Worm (Caenorhabditis elegans) whole organism, L4/young adult: Measurements from ENCODE around the gene cey-1.
A peak's percentile ranks its signal among the peaks of the same experiment; 100 is the strongest.

ENCODE experiments used
- W03F9.2 ChIP-seq: fragments of 150-350 bp; optimal IDR thresholded peaks from 2 replicates; lab custom pipeline; 2014; ENCODE audit warnings: missing biosample characterization, missing genetic modification characterization
- dao-5 ChIP-seq: sonication (generic microtip); optimal IDR thresholded peaks from 2 replicates; lab custom pipeline; 2016; ENCODE audit warnings: missing genotype, missing genetic modification characterization, moderate library complexity, missing compliant biosample characterization
- him-1 ChIP-seq: sonication (generic microtip); optimal IDR thresholded peaks from 2 replicates; lab custom pipeline; 2016; ENCODE audit warnings: missing genotype, missing genetic modification reagents, missing genetic modification characterization, missing compliant biosample characterization

cey-1 gene

ce11 chrII:11043546-11044192 is 2.7 kb upstream of the cey-1 start:
- TF ChIP-seq W03F9.2 (tag; lab: Kevin White, UChicago): no peak
- no peak for TF ChIP-seq him-1
- TF ChIP-seq dao-5 (tag; lab: Kevin White, UChicago): no peak

- TF ChIP-seq dao-5 (tag; lab: Kevin White, UChicago) (no peak), him-1 (peak; percentile 68), W03F9.2 (tag; lab: Kevin White, UChicago) (no peak)
Observed at ce11 chrII:11042878-11043331, 1.9 kb upstream of the cey-1 start.

- TF ChIP-seq him-1 (peak; percentile 12), dao-5 (tag; lab: Kevin White, UChicago) (no peak), W03F9.2 (tag; lab: Kevin White, UChicago) (no peak)
Observed at ce11 chrII:11041846-11042262, 848 bp upstream of the cey-1 start.

ce11 chrII:11040140-11040539 is 866 bp downstream of the cey-1 start:
- TF ChIP-seq W03F9.2 (tag; lab: Kevin White, UChicago): no peak
- no peak for TF ChIP-seq him-1
- TF ChIP-seq dao-5 (tag; lab: Kevin White, UChicago): no peak

ce11 chrII:11035774-11036173 is 5.2 kb downstream of the cey-1 start, which contains the start of gene srlf-15:
Gene srlf-15, plus strand, starts transcription at chrII:11036074.
- no peak for TF ChIP-seq him-1
- TF ChIP-seq dao-5 (tag; lab: Kevin White, UChicago): no peak

- TF ChIP-seq him-1 (no peak), W03F9.2 (tag; lab: Kevin White, UChicago) (no peak), dao-5 (tag; lab: Kevin White, UChicago) (no peak)
Observed at ce11 chrII:11032812-11033211, 8.2 kb downstream of the cey-1 start.

ce11 chrII:11030297-11030696 is 10.7 kb downstream of the cey-1 start, which contains the start of gene nlp-18:
Gene nlp-18, minus strand, starts transcription at chrII:11030397.
- TF ChIP-seq W03F9.2 (tag; lab: Kevin White, UChicago) (no peak), him-1 (no peak), dao-5 (tag; lab: Kevin White, UChicago) (no peak)

ce11 chrII:11027777-11028176 is 13.2 kb downstream of the cey-1 start:
- TF ChIP-seq him-1 (no peak), dao-5 (tag; lab: Kevin White, UChicago) (no peak), W03F9.2 (tag; lab: Kevin White, UChicago) (no peak)

- TF ChIP-seq him-1: no peak
- no peak for TF ChIP-seq W03F9.2 (tag; lab: Kevin White, UChicago)
- no peak for TF ChIP-seq dao-5 (tag; lab: Kevin White, UChicago)
Observed at ce11 chrII:11025566-11025965, 15.4 kb downstream of the cey-1 start, which contains the start of gene F33A8.7. Gene F33A8.7, minus strand, starts transcription at chrII:11025666.

- no peak for TF ChIP-seq him-1
- no peak for TF ChIP-seq dao-5 (tag; lab: Kevin White, UChicago)
- peak; percentile 33 for TF ChIP-seq W03F9.2 (tag; lab: Kevin White, UChicago)
Observed at ce11 chrII:11022023-11022422, 19.0 kb downstream of the cey-1 start, which contains the start of gene let-858. Gene let-858, plus strand, starts transcription at chrII:11022370.

- no peak for TF ChIP-seq dao-5 (tag; lab: Kevin White, UChicago)
Observed at ce11 chrII:11020707-11021106, 20.3 kb downstream of the cey-1 start.

ce11 chrII:11016884-11017283 is 24.1 kb downstream of the cey-1 start:
- TF ChIP-seq W03F9.2 (tag; lab: Kevin White, UChicago) (no peak), him-1 (no peak), dao-5 (tag; lab: Kevin White, UChicago) (no peak)

- TF ChIP-seq him-1 (no peak), dao-5 (tag; lab: Kevin White, UChicago) (no peak), W03F9.2 (tag; lab: Kevin White, UChicago) (no peak)
Observed at ce11 chrII:11016835-11016883, 24.3 kb downstream of the cey-1 start, which contains the start of gene ram-2. Gene ram-2, minus strand, starts transcription at chrII:11016881.

- TF ChIP-seq W03F9.2 (tag; lab: Kevin White, UChicago) (no peak), him-1 (no peak), dao-5 (tag; lab: Kevin White, UChicago) (no peak)
Observed at ce11 chrII:11016435-11016834, 24.6 kb downstream of the cey-1 start.

ce11 chrII:11015734-11016133 is 25.3 kb downstream of the cey-1 start:
- TF ChIP-seq W03F9.2 (tag; lab: Kevin White, UChicago): no peak
- no peak for TF ChIP-seq him-1
- no peak for TF ChIP-seq dao-5 (tag; lab: Kevin White, UChicago)
